Worm (Caenorhabditis elegans) whole organism, L1 larva: ENCODE measurements around the gene D1025.1.

Source experiments
- ceh-82 ChIP-seq, 3 experiments: fragments of 150-350 bp in 1 of 3; sonication (generic microtip) in 2 of 3; optimal IDR thresholded peaks; 2 replicates each; lab custom pipeline; 2014 to 2017; ENCODE audit warnings: missing biosample characterization in 3 of 3, missing genetic modification characterization in 3 of 3
- egl-13 ChIP-seq: sonication (generic microtip); optimal IDR thresholded peaks from 2 replicates; lab custom pipeline; 2016; ENCODE audit warnings: missing genotype, missing genetic modification reagents, missing genetic modification characterization, missing compliant biosample characterization
- hlh-17 ChIP-seq: fragments of 200-800 bp; sonication (Bioruptor generic); optimal IDR thresholded peaks from 2 replicates; lab custom pipeline; 2018; ENCODE audit warnings: missing genetic modification characterization, mild to moderate bottlenecking, missing compliant biosample characterization, moderate library complexity, borderline replicate concordance
- jun-1 ChIP-seq: fragments of 150-350 bp; optimal IDR thresholded peaks from 2 replicates; lab custom pipeline; 2014; ENCODE audit warnings: missing biosample characterization, missing genetic modification reagents, missing genetic modification characterization

DNA sequence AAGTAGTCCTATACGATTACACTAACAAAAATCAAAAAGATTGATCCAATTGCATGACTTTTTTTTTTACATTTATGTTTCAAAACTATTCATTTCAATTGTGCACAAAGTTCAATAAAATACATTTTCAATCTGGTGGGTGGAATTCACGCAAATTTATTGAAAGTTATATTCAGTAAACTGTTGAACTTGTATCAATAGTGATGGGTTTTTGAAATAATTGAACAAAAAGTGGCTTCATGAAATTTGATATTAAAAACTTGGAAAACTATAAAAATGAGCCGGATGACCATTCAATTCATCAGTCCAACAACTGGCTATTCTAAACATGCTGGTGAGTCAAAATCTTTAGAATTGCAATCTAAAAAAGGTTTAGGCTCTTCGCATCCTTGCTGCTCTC, 2.7 kb downstream of the D1025.1 start, which contains the start of gene nspc-16:
- TF ChIP-seq jun-1 (tag; lab: Kevin White, UChicago) (no peak), ceh-82 (tag; optimal IDR thresholded peaks at IDR 0.05; lab: Kevin White, UChicago) (no peak), egl-13 (tag; lab: Kevin White, UChicago) (no peak), hlh-17 (GFP tag; lab: Kevin White, UChicago) (no peak)
